Fruit fly (Drosophila melanogaster): ENCODE measurements around the gene Bin1.

Bin1 gene

DNA sequence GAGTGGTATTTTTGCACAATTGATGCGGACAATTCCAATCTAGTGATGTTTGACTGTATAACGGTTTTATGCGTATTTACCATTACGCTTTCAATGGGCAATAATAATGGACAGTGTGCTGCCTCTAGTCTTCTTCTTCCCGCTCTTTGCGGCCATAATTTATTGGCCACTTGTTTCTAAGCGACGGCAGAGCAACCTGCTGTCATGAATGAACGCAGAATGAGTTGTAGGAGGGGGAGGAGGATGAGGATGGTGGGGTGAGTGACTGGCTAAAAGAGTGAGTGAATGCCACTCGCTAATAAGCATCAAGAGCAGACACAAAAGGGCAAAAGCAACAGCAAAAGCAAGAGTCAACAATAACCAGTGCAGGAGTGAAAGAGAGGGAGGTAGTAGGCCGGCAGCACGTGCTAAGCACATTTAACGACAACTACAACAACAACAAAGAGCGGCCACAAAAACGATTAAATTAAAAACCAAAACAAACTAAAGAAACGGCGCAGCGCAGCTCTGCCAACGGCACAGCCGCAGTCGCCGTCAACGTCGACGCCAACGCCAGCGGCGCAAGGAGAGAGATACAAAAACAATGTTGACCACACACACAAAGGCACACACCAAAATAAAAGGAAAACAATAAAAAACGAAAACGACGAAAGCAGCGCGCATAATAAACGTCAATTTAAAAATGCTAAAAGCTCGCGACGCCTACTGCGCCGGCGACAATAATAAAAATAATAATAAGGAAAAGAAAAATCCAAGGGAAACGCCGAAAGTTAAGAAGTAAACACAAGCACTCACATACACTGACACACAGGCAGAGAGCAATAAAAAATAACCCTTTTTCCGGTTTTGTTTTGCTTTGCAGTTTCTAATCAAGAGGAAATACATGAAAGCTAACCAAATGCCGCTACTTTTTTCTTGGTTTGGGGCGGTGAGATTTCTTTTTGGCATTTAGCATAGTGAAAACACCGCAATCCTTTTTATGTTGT is 39.6 kb upstream of the Bin1 start (continued):
- TF ChIP-seq gro (GFP tag; optimal IDR thresholded peaks at IDR 0.05) (peak; percentile 53), sens (GFP tag) (peak; percentile 72), corto (GFP tag; optimal IDR thresholded peaks at IDR 0.05) (peak; percentile 38), CG3163 (GFP tag; optimal IDR thresholded peaks at IDR 0.05) (peak; percentile 7), eve (GFP tag; optimal IDR thresholded peaks at IDR 0.05) (peak in 1 of 2 experiments; percentile 73), kah (GFP tag; optimal IDR thresholded peaks at IDR 0.05) (peak; percentile 92), Vsx1 (GFP tag; optimal IDR thresholded peaks at IDR 0.05) (peak; percentile 18), vvl (GFP tag; IDR thresholded peaks at IDR 0.05) (no peak), nom (GFP tag; optimal IDR thresholded peaks at IDR 0.05) (peak; percentile 76), exex (tag; optimal IDR thresholded peaks at IDR 0.05) (peak; percentile 12), Stat92E (GFP tag; optimal IDR thresholded peaks at IDR 0.05) (no peak), Sin3A (optimal IDR thresholded peaks at IDR 0.05) (no peak), HLHmδ (GFP tag; optimal IDR thresholded peaks at IDR 0.05) (peak; percentile 36), CG1832 (GFP tag; optimal IDR thresholded peaks at IDR 0.05) (peak; percentile 29), sug (tag; optimal IDR thresholded peaks at IDR 0.05) (peak; percentile 3), CG12769 (tag; optimal IDR thresholded peaks at IDR 0.05) (peak; percentile 23), CG17385 (GFP tag; optimal IDR thresholded peaks at IDR 0.05) (peak; percentile 62), klu (GFP tag; IDR thresholded peaks at IDR 0.05) (no peak), Med (GFP tag) (peak; percentile 80)

DNA sequence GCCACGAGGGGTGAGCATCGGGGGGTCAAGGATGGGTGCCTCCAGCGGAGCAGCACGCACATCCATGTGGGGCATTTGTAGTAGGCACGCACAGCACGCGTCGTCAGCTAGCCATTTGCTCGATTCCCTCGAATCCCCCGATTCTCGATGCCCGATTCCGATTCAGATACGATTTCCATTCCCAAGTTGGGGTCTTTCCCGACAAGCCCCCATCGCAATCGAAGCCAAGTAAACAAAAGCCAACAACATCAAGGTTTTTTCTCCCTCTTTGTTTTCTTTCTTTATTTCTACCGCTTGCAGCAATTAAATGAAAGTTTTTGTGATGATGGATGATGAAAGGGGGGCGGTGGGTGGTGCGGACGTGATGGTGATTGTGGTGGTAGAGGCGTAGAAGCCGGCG is 37.7 kb upstream of the Bin1 start:
- TF ChIP-seq lab (GFP tag; optimal IDR thresholded peaks at IDR 0.05) (peak; percentile 17), sug (tag; optimal IDR thresholded peaks at IDR 0.05) (peak; percentile 52), cg (GFP tag; optimal IDR thresholded peaks at IDR 0.05) (peak; percentile 22), CG12769 (tag; optimal IDR thresholded peaks at IDR 0.05) (peak; percentile 49), Doc3 (GFP tag; IDR thresholded peaks at IDR 0.05; ENCODE audit: partially characterized antibody) (no peak), CG4617 (GFP tag; optimal IDR thresholded peaks at IDR 0.05; ENCODE audit: borderline replicate concordance) (no peak), CG11093 (GFP tag; IDR thresholded peaks at IDR 0.05) (no peak), HmgD (GFP tag; optimal IDR thresholded peaks at IDR 0.05) (no peak), cwo (GFP tag; optimal IDR thresholded peaks at IDR 0.05) (peak; percentile 21), jigr1 (GFP tag; IDR thresholded peaks at IDR 0.05) (no peak), HLHmδ (GFP tag; optimal IDR thresholded peaks at IDR 0.05) (peak; percentile 53), Blimp-1 (GFP tag; optimal IDR thresholded peaks at IDR 0.05) (peak; percentile 89), D (optimal IDR thresholded peaks at IDR 0.05) (no peak), D (GFP tag; optimal IDR thresholded peaks at IDR 0.05) (peak; percentile 4), slp2 (GFP tag; optimal IDR thresholded peaks at IDR 0.05) (no peak), Deaf1 (tag; optimal IDR thresholded peaks at IDR 0.05) (peak; percentile 69), Hr78 (GFP tag; optimal IDR thresholded peaks at IDR 0.05) (peak in 1 of 2 experiments; percentile 44), Abd-B (GFP tag; optimal IDR thresholded peaks at IDR 0.05) (no peak), vnd (GFP tag; IDR thresholded peaks at IDR 0.05; ENCODE audit: partially characterized antibody) (no peak), CG30431 (GFP tag; optimal IDR thresholded peaks at IDR 0.05) (no peak), CG13894 (tag; optimal IDR thresholded peaks at IDR 0.05) (peak; percentile 98), psq (GFP tag; optimal IDR thresholded peaks at IDR 0.05) (peak; percentile 57), Lhr (GFP tag; optimal IDR thresholded peaks at IDR 0.05) (no peak), kni (GFP tag; optimal IDR thresholded peaks at IDR 0.05) (peak; percentile 82), NK7.1 (GFP tag; optimal IDR thresholded peaks at IDR 0.05) (no peak), CG10543 (GFP tag; optimal IDR thresholded peaks at IDR 0.05) (peak; percentile 23), ERR (GFP tag; optimal IDR thresholded peaks at IDR 0.05) (no peak), CG3838 (GFP tag; optimal IDR thresholded peaks at IDR 0.05) (no peak), abd-A (tag; optimal IDR thresholded peaks at IDR 0.05) (peak; percentile 57), CG5180 (GFP tag; optimal IDR thresholded peaks at IDR 0.05) (peak; percentile 1), ara (GFP tag; IDR thresholded peaks at IDR 0.05) (no peak)
